Worm (Caenorhabditis elegans): ENCODE results near the gene C09G1.5.

ce11 chrX:15958767-15959166, at the start of gene C09G1.5:
- TF ChIP-seq ama-1 (optimal IDR thresholded peaks at IDR 0.05), result no peak
- TF ChIP-seq dpl-1 (GFP tag; optimal IDR thresholded peaks at IDR 0.05), result no peak
- no peak for TF ChIP-seq mes-2 (tag; optimal IDR thresholded peaks at IDR 0.05; ENCODE audit: poor library complexity, severe bottlenecking)
- TF ChIP-seq daf-19 (GFP tag; conservative IDR thresholded peaks at IDR 0.05), result no peak
